Worm (Caenorhabditis elegans): ENCODE data around the gene ppm-1.A.

Gene ppm-1.A

ce11 chrV:10501295-10501694 is 34.9 kb downstream of the ppm-1.A start, which contains the start of gene C35A5.3:
TSS of gene C35A5.3 (minus strand) at chrV:10501395.
- TF ChIP-seq lin-13 (tag; optimal IDR thresholded peaks at IDR 0.05) (no peak), flh-1 (GFP tag; optimal IDR thresholded peaks at IDR 0.05) (no peak), tbx-8 (GFP tag; optimal IDR thresholded peaks at IDR 0.05) (no peak), ceh-43 (GFP tag; optimal IDR thresholded peaks at IDR 0.05) (no peak), blmp-1 (tag; optimal IDR thresholded peaks at IDR 0.05) (no peak), elt-3 (tag; optimal IDR thresholded peaks at IDR 0.05) (no peak), mep-1 (tag; optimal IDR thresholded peaks at IDR 0.05) (no peak), elt-1 (tag; optimal IDR thresholded peaks at IDR 0.05; ENCODE audit: borderline replicate concordance, insufficient read depth) (no peak), pha-4 (tag; optimal IDR thresholded peaks at IDR 0.05) (no peak), mls-2 (tag; optimal IDR thresholded peaks at IDR 0.05) (no peak), ceh-83 (GFP tag; optimal IDR thresholded peaks at IDR 0.05) (no peak), drap-1 (GFP tag; optimal IDR thresholded peaks at IDR 0.05) (no peak), nhr-2 (tag; optimal IDR thresholded peaks at IDR 0.05) (no peak), ceh-39 (tag; optimal IDR thresholded peaks at IDR 0.05) (no peak), lin-32 (GFP tag; optimal IDR thresholded peaks at IDR 0.05) (no peak), nhr-28 (tag; optimal IDR thresholded peaks at IDR 0.05) (no peak), bed-3 (GFP tag; optimal IDR thresholded peaks at IDR 0.05) (no peak)

DNA sequence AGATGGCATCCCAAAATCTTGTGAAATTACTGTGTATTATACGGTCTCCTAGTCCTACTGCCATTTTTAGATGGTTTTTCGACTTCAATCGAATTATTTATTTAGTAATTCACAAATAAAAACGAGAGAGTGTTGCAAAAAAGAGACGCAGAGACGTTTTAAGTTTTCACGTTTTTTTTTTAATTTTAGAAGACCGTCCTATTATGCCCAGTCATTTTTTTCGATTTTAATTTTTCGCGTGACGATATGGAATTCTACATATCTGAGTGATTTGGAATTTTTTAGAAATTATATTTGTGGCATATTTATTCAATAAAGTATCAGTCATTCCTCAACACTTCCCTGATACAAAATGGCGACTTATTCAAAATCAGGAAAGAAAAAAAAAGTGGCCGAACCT is 39.5 kb downstream of the ppm-1.A start, which contains the start of gene C35A5.4:
Gene C35A5.4 (plus strand): TSS at position 301 of the 400 bp plus-strand sequence.
- no peak for TF ChIP-seq hlh-1 (tag; optimal IDR thresholded peaks at IDR 0.05)
- TF ChIP-seq nhr-28 (tag; optimal IDR thresholded peaks at IDR 0.05), result no peak
- no peak for TF ChIP-seq mls-2 (tag; optimal IDR thresholded peaks at IDR 0.05)
- TF ChIP-seq elt-1 (tag; optimal IDR thresholded peaks at IDR 0.05; ENCODE audit: borderline replicate concordance, insufficient read depth), result no peak
- no peak for TF ChIP-seq unc-120 (tag; optimal IDR thresholded peaks at IDR 0.05; ENCODE audit: poor library complexity, severe bottlenecking)
- TF ChIP-seq ceh-43 (GFP tag; optimal IDR thresholded peaks at IDR 0.05), result no peak
- TF ChIP-seq ztf-11 (tag; optimal IDR thresholded peaks at IDR 0.05), result no peak
- no peak for TF ChIP-seq elt-3 (tag; optimal IDR thresholded peaks at IDR 0.05)
- TF ChIP-seq pha-4 (tag; optimal IDR thresholded peaks at IDR 0.05), result no peak

ce11 chrV:10493150-10493549 is 43.0 kb downstream of the ppm-1.A start, which contains the start of gene ugt-33:
TSS of gene ugt-33 (plus strand) at chrV:10493409.
- TF ChIP-seq lin-13 (tag; optimal IDR thresholded peaks at IDR 0.05), result no peak
- TF ChIP-seq ceh-43 (GFP tag; optimal IDR thresholded peaks at IDR 0.05), result no peak
- TF ChIP-seq mls-2 (tag; optimal IDR thresholded peaks at IDR 0.05), result no peak

DNA sequence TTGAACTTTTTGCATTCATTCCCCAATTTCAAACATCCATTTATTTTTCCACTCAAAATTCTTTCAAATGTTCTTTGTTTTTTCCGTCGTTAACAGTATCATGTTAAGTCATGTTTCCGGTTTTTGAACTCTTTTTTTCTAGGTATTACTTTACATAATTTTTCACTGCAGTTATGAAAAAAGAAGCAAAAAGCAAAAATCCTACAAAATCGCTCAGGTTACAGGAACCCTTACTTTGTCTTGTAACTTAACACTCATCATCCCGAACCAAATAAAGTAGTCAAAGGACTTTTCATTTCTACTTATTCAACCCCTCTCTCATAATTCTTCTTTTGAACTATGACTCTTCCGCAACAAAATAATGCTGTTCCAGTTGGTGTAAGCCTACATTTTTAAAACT is 44.7 kb downstream of the ppm-1.A start, which contains the start of gene aqp-5:
Gene aqp-5 (plus strand): TSS at position 301 of the 400 bp plus-strand sequence.
- no peak for TF ChIP-seq cnd-1 (tag; optimal IDR thresholded peaks at IDR 0.05)
- TF ChIP-seq elt-1 (tag; optimal IDR thresholded peaks at IDR 0.05; ENCODE audit: borderline replicate concordance, insufficient read depth), result no peak
- TF ChIP-seq sem-2 (GFP tag; optimal IDR thresholded peaks at IDR 0.05), result no peak
- TF ChIP-seq mep-1 (tag; optimal IDR thresholded peaks at IDR 0.05), result no peak
- TF ChIP-seq unc-39 (tag; optimal IDR thresholded peaks at IDR 0.05), result no peak
- TF ChIP-seq nhr-2 (tag; optimal IDR thresholded peaks at IDR 0.05), result no peak
- TF ChIP-seq bed-3 (GFP tag; optimal IDR thresholded peaks at IDR 0.05), result no peak
- TF ChIP-seq drap-1 (GFP tag; optimal IDR thresholded peaks at IDR 0.05), result no peak
- no peak for TF ChIP-seq lin-13 (tag; optimal IDR thresholded peaks at IDR 0.05)
- TF ChIP-seq mab-5 (tag; optimal IDR thresholded peaks at IDR 0.05), result no peak
- no peak for TF ChIP-seq pha-4 (tag; optimal IDR thresholded peaks at IDR 0.05)
- TF ChIP-seq nhr-76 (tag; optimal IDR thresholded peaks at IDR 0.05), result no peak
- no peak for TF ChIP-seq unc-120 (tag; optimal IDR thresholded peaks at IDR 0.05; ENCODE audit: poor library complexity, severe bottlenecking)
- no peak for TF ChIP-seq sptf-1 (tag; optimal IDR thresholded peaks at IDR 0.05)
- TF ChIP-seq snpc-4 (tag; optimal IDR thresholded peaks at IDR 0.05), result no peak
- no peak for TF ChIP-seq flh-1 (GFP tag; optimal IDR thresholded peaks at IDR 0.05)
- TF ChIP-seq lsy-2 (tag; optimal IDR thresholded peaks at IDR 0.05), result no peak

- TF ChIP-seq mep-1 (tag; optimal IDR thresholded peaks at IDR 0.05), result no peak
- no peak for TF ChIP-seq nhr-28 (tag; optimal IDR thresholded peaks at IDR 0.05)
- TF ChIP-seq unc-62 (GFP tag; optimal IDR thresholded peaks at IDR 0.05), result no peak
- no peak for TF ChIP-seq drap-1 (GFP tag; optimal IDR thresholded peaks at IDR 0.05)
- TF ChIP-seq nhr-237 (tag; optimal IDR thresholded peaks at IDR 0.05), result no peak
- TF ChIP-seq bed-3 (GFP tag; optimal IDR thresholded peaks at IDR 0.05), result no peak
- TF ChIP-seq ceh-43 (GFP tag; optimal IDR thresholded peaks at IDR 0.05), result no peak
- no peak for TF ChIP-seq sem-2 (GFP tag; optimal IDR thresholded peaks at IDR 0.05)
- no peak for TF ChIP-seq sptf-1 (tag; optimal IDR thresholded peaks at IDR 0.05)
Observed at ce11 chrV:10489998-10490397, 46.2 kb downstream of the ppm-1.A start, which contains the start of gene ncx-5. TSS of gene ncx-5 (minus strand) at chrV:10490098.

Data from whole organism, mixed stage, embryonic.